Fruit fly (Drosophila melanogaster): ENCODE measurements around the gene superdeath.

Gene superdeath

DNA sequence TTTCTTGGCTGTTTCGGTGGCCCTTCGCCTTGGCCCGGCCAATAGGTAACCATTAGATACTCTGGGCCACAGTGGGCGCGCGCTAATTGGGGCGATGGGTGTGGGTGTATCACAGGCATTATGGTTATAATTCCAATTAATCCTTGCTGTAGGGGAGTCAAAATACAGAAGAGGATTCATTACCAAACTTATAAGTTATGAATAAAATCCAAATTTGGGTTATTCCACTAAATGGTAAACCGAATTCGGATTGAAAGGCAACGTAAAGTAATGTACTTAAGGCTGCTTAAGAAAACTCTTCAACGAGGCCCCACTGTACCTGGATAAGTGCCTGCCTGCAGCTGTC lies 48.8 kb upstream of the superdeath start:
- TF ChIP-seq ey (GFP tag; optimal IDR thresholded peaks at IDR 0.05) (no peak), N (GFP tag; optimal IDR thresholded peaks at IDR 0.05) (no peak), HLH106 (tag; optimal IDR thresholded peaks at IDR 0.05) (peak; percentile 9), sv (GFP tag; optimal IDR thresholded peaks at IDR 0.05) (no peak), Dfd (GFP tag; optimal IDR thresholded peaks at IDR 0.05) (no peak), h (GFP tag; optimal IDR thresholded peaks at IDR 0.05) (no peak), Abd-B (GFP tag; optimal IDR thresholded peaks at IDR 0.05) (no peak), tai (GFP tag; optimal IDR thresholded peaks at IDR 0.05) (no peak), Mio (GFP tag; optimal IDR thresholded peaks at IDR 0.05) (no peak), foxo (GFP tag; optimal IDR thresholded peaks at IDR 0.05) (peak in 1 of 2 experiments; percentile 8), lola (GFP tag; optimal IDR thresholded peaks at IDR 0.05) (no peak)

DNA sequence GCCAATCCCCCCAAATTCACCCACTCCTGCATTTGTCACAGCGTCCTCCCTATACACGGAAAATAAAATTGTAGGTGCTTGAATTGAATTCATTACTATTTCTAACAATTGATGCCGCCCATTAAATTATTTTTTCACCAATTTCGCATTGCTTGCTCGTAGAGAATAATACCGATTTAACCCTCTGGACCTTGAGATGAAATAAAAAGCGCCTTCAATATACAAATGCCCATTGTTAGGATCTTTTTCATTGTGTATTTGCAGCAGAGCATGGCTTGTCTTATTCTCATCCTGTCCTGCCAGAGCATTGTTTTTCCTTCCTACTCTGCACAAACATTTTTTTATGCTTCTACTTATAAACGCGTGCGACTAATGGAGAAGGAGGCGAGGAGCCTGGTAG lies 46.9 kb upstream of the superdeath start:
- TF ChIP-seq Hnf4 (GFP tag; optimal IDR thresholded peaks at IDR 0.05) (no peak), GATAd (GFP tag; optimal IDR thresholded peaks at IDR 0.05) (no peak), HLH106 (tag; optimal IDR thresholded peaks at IDR 0.05) (peak; percentile 22), foxo (GFP tag; optimal IDR thresholded peaks at IDR 0.05) (peak in 1 of 2 experiments; percentile 42), Mio (GFP tag; optimal IDR thresholded peaks at IDR 0.05) (no peak), dsf (GFP tag; optimal IDR thresholded peaks at IDR 0.05; ENCODE audit: borderline replicate concordance) (no peak), Hr83 (GFP tag; optimal IDR thresholded peaks at IDR 0.05; ENCODE audit: poor library complexity, severe bottlenecking) (no peak), lola (GFP tag; optimal IDR thresholded peaks at IDR 0.05) (no peak), ey (GFP tag; optimal IDR thresholded peaks at IDR 0.05) (peak; percentile 44), N (GFP tag; optimal IDR thresholded peaks at IDR 0.05) (no peak), CG32264 (GFP tag; optimal IDR thresholded peaks at IDR 0.05) (no peak), br (GFP tag; optimal IDR thresholded peaks at IDR 0.05) (peak; percentile 0), Rel (GFP tag; optimal IDR thresholded peaks at IDR 0.05) (no peak), Rel (tag; optimal IDR thresholded peaks at IDR 0.05) (no peak), Hr78 (GFP tag; optimal IDR thresholded peaks at IDR 0.05) (no peak), Vsx2 (GFP tag; optimal IDR thresholded peaks at IDR 0.05; ENCODE audit: partially characterized antibody) (no peak), sv (GFP tag; optimal IDR thresholded peaks at IDR 0.05) (no peak), brk (GFP tag; optimal IDR thresholded peaks at IDR 0.05) (no peak), Dfd (GFP tag; optimal IDR thresholded peaks at IDR 0.05) (no peak), tai (GFP tag; optimal IDR thresholded peaks at IDR 0.05) (no peak), woc (GFP tag; optimal IDR thresholded peaks at IDR 0.05) (no peak), Jra (GFP tag; optimal IDR thresholded peaks at IDR 0.05) (no peak), jim (GFP tag; optimal IDR thresholded peaks at IDR 0.05) (no peak), psq (GFP tag; optimal IDR thresholded peaks at IDR 0.05) (no peak), dmrt93B (GFP tag; optimal IDR thresholded peaks at IDR 0.05) (no peak), Abd-B (GFP tag; optimal IDR thresholded peaks at IDR 0.05) (no peak), usp (GFP tag; optimal IDR thresholded peaks at IDR 0.05) (no peak), h (GFP tag; optimal IDR thresholded peaks at IDR 0.05) (peak; percentile 34), CG9705 (GFP tag; optimal IDR thresholded peaks at IDR 0.05) (no peak), Sp1 (GFP tag; optimal IDR thresholded peaks at IDR 0.05) (peak; percentile 1), dl (GFP tag; optimal IDR thresholded peaks at IDR 0.05; ENCODE audit: insufficient read depth in 1 of 2, partially characterized antibody in 2 of 2) (no peak), Dif (GFP tag; optimal IDR thresholded peaks at IDR 0.05; ENCODE audit: partially characterized antibody) (no peak), rgr (GFP tag; optimal IDR thresholded peaks at IDR 0.05) (peak; percentile 18), CrebA (GFP tag; optimal IDR thresholded peaks at IDR 0.05; ENCODE audit: borderline replicate concordance) (no peak), Myc (optimal IDR thresholded peaks at IDR 0.05) (no peak), fru (GFP tag; optimal IDR thresholded peaks at IDR 0.05) (peak; percentile 46), OdsH (GFP tag; optimal IDR thresholded peaks at IDR 0.05) (peak; percentile 24), sage (GFP tag; optimal IDR thresholded peaks at IDR 0.05) (no peak), pan (optimal IDR thresholded peaks at IDR 0.05) (no peak)

DNA sequence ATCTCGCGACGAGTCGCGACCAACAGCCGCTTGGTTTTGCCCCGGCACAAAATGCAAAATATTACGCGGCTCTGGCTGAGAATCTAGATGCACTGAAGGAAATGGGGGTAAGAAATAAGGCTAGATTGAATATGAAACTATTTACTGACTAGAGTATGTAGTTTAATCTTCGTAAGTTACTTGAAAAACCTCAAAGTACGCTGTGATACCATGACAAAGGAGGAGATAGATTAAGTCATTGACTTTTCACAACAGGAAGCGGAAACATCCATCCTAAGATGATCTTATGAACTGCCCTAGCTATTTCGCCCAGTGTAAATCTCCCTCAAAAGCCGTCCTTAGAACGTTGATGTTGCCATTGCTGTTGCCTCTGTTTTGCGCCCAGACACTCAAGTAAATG lies 44.3 kb upstream of the superdeath start:
- TF ChIP-seq jim (GFP tag; optimal IDR thresholded peaks at IDR 0.05) (no peak), Dfd (GFP tag; optimal IDR thresholded peaks at IDR 0.05) (no peak), rgr (GFP tag; optimal IDR thresholded peaks at IDR 0.05) (peak; percentile 19), HLH106 (tag; optimal IDR thresholded peaks at IDR 0.05) (peak; percentile 13), h (GFP tag; optimal IDR thresholded peaks at IDR 0.05) (peak; percentile 5), foxo (GFP tag; optimal IDR thresholded peaks at IDR 0.05) (peak in 1 of 2 experiments; percentile 10), ey (GFP tag; optimal IDR thresholded peaks at IDR 0.05) (peak; percentile 25), fru (GFP tag; optimal IDR thresholded peaks at IDR 0.05) (peak; percentile 23), Sp1 (GFP tag; optimal IDR thresholded peaks at IDR 0.05) (no peak), sv (GFP tag; optimal IDR thresholded peaks at IDR 0.05) (no peak), pan (optimal IDR thresholded peaks at IDR 0.05) (no peak), usp (GFP tag; optimal IDR thresholded peaks at IDR 0.05) (no peak), dl (GFP tag; optimal IDR thresholded peaks at IDR 0.05; ENCODE audit: insufficient read depth in 1 of 2, partially characterized antibody in 2 of 2) (no peak), dsf (GFP tag; optimal IDR thresholded peaks at IDR 0.05; ENCODE audit: borderline replicate concordance) (no peak)

Measured in whole organism, wandering third instar larva.